Worm (Caenorhabditis elegans): Measurements from ENCODE around the gene vps-52.

DNA sequence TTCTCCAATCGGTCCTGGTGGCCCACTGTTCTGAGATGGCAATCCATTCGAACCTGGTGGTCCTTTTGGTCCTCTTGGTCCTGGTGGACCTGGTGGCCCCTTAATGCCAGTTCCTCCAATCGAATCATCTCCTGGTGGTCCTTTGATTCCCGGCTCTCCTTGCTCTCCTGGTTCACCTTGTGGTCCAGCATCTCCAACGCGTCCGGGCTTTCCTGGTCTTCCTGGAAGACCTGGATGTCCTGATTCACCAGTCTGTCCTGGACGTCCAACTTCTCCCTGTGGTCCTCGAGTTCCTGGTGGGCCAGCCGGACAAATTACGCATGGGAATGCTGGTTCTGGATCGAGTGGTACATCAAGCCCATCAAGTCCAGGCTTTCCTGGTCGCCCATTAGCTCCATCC lies 28.3 kb upstream of the vps-52 start:
- TF ChIP-seq alr-1 (tag; optimal IDR thresholded peaks at IDR 0.05; ENCODE audit: borderline replicate concordance) (no peak), nhr-237 (tag; optimal IDR thresholded peaks at IDR 0.05) (no peak), unc-62 (GFP tag; optimal IDR thresholded peaks at IDR 0.05) (no peak), fos-1 (tag; optimal IDR thresholded peaks at IDR 0.05) (no peak), rnt-1 (tag; optimal IDR thresholded peaks at IDR 0.05) (no peak), nhr-28 (tag; optimal IDR thresholded peaks at IDR 0.05) (no peak), efl-1 (optimal IDR thresholded peaks at IDR 0.05) (no peak), efl-1 (GFP tag; optimal IDR thresholded peaks at IDR 0.05 in 1 of 2) (no peak), ama-1 (optimal IDR thresholded peaks at IDR 0.05) (no peak), nhr-11 (tag; optimal IDR thresholded peaks at IDR 0.05) (no peak)
